Fruit fly (Drosophila melanogaster) whole organism, embryonic: ENCODE measurements around the gene Ugt35E1.
A peak's percentile ranks its signal among the peaks of the same experiment; 100 is the strongest.

Experiments
- Adf1 ChIP-seq: fragments of 200-800 bp; sonication (Bioruptor generic); IDR thresholded peaks from 2 replicates; pipeline ENCODE4 v1.3.6; 2022; ENCODE audit warnings: missing biosample characterization, missing genetic modification characterization
- Antp ChIP-seq: fragments of 200-800 bp; sonication (Bioruptor generic); optimal IDR thresholded peaks from 3 replicates; lab custom pipeline; 2016; ENCODE audit warnings: missing biosample characterization, missing genetic modification characterization
- Asciz ChIP-seq: fragments of 200-800 bp; sonication (Bioruptor generic); optimal IDR thresholded peaks from 2 replicates; lab custom pipeline; 2017; ENCODE audit warnings: missing biosample characterization, mild to moderate bottlenecking, missing genetic modification characterization, missing genetic modification reagents
- Bdp1 ChIP-seq: fragments of 200-800 bp; sonication (Bioruptor generic); optimal IDR thresholded peaks from 3 replicates; lab custom pipeline; 2016; ENCODE audit warnings: missing biosample characterization, missing genetic modification characterization
- CG10274 ChIP-seq: fragments of 200-800 bp; sonication (Bioruptor generic); optimal IDR thresholded peaks from 3 replicates; lab custom pipeline; 2017; ENCODE audit warnings: missing biosample characterization, mild to moderate bottlenecking, missing genetic modification characterization
- CG10654 ChIP-seq: fragments of 200-800 bp; sonication (Bioruptor generic); optimal IDR thresholded peaks from 2 replicates; lab custom pipeline; 2016; ENCODE audit warnings: missing biosample characterization, missing genetic modification characterization
- CG11085 ChIP-seq: fragments of 200-800 bp; sonication (Bioruptor generic); IDR thresholded peaks from 2 replicates; pipeline ENCODE4 v1.3.6; 2022; ENCODE audit warnings: missing biosample characterization, missing genetic modification characterization
- CG11247 ChIP-seq: fragments of 200-800 bp; sonication (Bioruptor generic); IDR thresholded peaks from 2 replicates; pipeline ENCODE4 v1.3.6; 2022; ENCODE audit warnings: missing biosample characterization, missing genetic modification characterization
- CG12299 ChIP-seq: fragments of 200-800 bp; sonication (Bioruptor generic); optimal IDR thresholded peaks from 2 replicates; lab custom pipeline; 2018; ENCODE audit warnings: missing biosample characterization, mild to moderate bottlenecking, missing genetic modification characterization
- CG12391 ChIP-seq: fragments of 200-800 bp; sonication (Bioruptor generic); optimal IDR thresholded peaks from 3 replicates; lab custom pipeline; 2018; ENCODE audit warnings: missing biosample characterization, mild to moderate bottlenecking, missing genetic modification characterization, moderate library complexity
- CG14710 ChIP-seq: fragments of 200-800 bp; sonication (Bioruptor generic); optimal IDR thresholded peaks from 3 replicates; lab custom pipeline; 2019; ENCODE audit warnings: missing biosample characterization, mild to moderate bottlenecking, missing genetic modification characterization, moderate library complexity
- CG17802 ChIP-seq: fragments of 200-800 bp; sonication (Bioruptor generic); optimal IDR thresholded peaks from 2 replicates; lab custom pipeline; 2018; ENCODE audit warnings: missing biosample characterization, mild to moderate bottlenecking, missing genetic modification characterization, moderate library complexity
- CG18262 ChIP-seq: fragments of 200-800 bp; optimal IDR thresholded peaks from 3 replicates; lab custom pipeline; 2019; ENCODE audit warnings: missing biosample characterization, mild to moderate bottlenecking, missing genetic modification characterization, moderate library complexity
- CG2678 ChIP-seq: fragments of 200-800 bp; sonication (Bioruptor generic); optimal IDR thresholded peaks from 3 replicates; lab custom pipeline; 2019; ENCODE audit warnings: missing biosample characterization, mild to moderate bottlenecking, missing genetic modification characterization, moderate library complexity
- CG2712 ChIP-seq: fragments of 200-800 bp; optimal IDR thresholded peaks from 3 replicates; lab custom pipeline; 2019; ENCODE audit warnings: missing biosample characterization, mild to moderate bottlenecking, missing genetic modification characterization, moderate library complexity
- CG31365 ChIP-seq: fragments of 200-800 bp; sonication (Bioruptor generic); optimal IDR thresholded peaks from 2 replicates; lab custom pipeline; 2018; ENCODE audit warnings: missing biosample characterization, mild to moderate bottlenecking, missing genetic modification characterization
- CG32767 ChIP-seq: fragments of 200-800 bp; sonication (Bioruptor generic); IDR thresholded peaks from 2 replicates; pipeline ENCODE4 v1.3.6; 2022; ENCODE audit warnings: missing biosample characterization, missing genetic modification characterization
- CG33557 ChIP-seq: fragments of 200-800 bp; sonication (Bioruptor generic); optimal IDR thresholded peaks from 2 replicates; lab custom pipeline; 2019; ENCODE audit warnings: missing biosample characterization, mild to moderate bottlenecking, missing genetic modification characterization, moderate library complexity
- CG34224 ChIP-seq: fragments of 200-800 bp; sonication (Bioruptor generic); IDR thresholded peaks from 3 replicates; pipeline ENCODE4 v1.3.6; 2022; ENCODE audit warnings: missing biosample characterization, missing genetic modification characterization; ENCODE audit not compliant: partially characterized antibody
- CG3726 ChIP-seq: fragments of 200-800 bp; sonication (Bioruptor generic); IDR thresholded peaks from 3 replicates; pipeline ENCODE4, ENCODE4 v1.3.6; 2022; ENCODE audit warnings: missing biosample characterization, missing genetic modification characterization
- CG4424 ChIP-seq: fragments of 200-800 bp; sonication (Bioruptor generic); optimal IDR thresholded peaks from 3 replicates; lab custom pipeline; 2016; ENCODE audit warnings: missing biosample characterization, missing genetic modification characterization
- CG5180 ChIP-seq: fragments of 200-800 bp; sonication (Bioruptor generic); optimal IDR thresholded peaks from 3 replicates; lab custom pipeline; 2017; ENCODE audit warnings: missing biosample characterization, missing genetic modification characterization, mild to moderate bottlenecking, moderate library complexity, missing genetic modification reagents
- CG6272 ChIP-seq: fragments of 200-800 bp; sonication (Bioruptor generic); IDR thresholded peaks from 2 replicates; pipeline ENCODE4 v1.3.6; 2022; ENCODE audit warnings: missing biosample characterization, missing genetic modification characterization
- CG6683 ChIP-seq: fragments of 200-800 bp; sonication (Bioruptor generic); optimal IDR thresholded peaks from 2 replicates; lab custom pipeline; 2017; ENCODE audit warnings: missing biosample characterization, mild to moderate bottlenecking, missing genetic modification characterization, missing genetic modification reagents
- CG6765 ChIP-seq: fragments of 200-800 bp; sonication (Bioruptor generic); optimal IDR thresholded peaks from 3 replicates; lab custom pipeline; 2017; ENCODE audit warnings: missing biosample characterization, mild to moderate bottlenecking, missing genetic modification characterization
- CG7928 ChIP-seq: fragments of 200-800 bp; sonication (Bioruptor generic); optimal IDR thresholded peaks from 2 replicates; lab custom pipeline; 2017; ENCODE audit warnings: missing biosample characterization, mild to moderate bottlenecking, missing genetic modification characterization
- CG7987 ChIP-seq: fragments of 200-800 bp; sonication (Bioruptor generic); optimal IDR thresholded peaks from 2 replicates; lab custom pipeline; 2018; ENCODE audit warnings: missing biosample characterization, mild to moderate bottlenecking, missing genetic modification characterization, moderate library complexity
- CG8478 ChIP-seq: fragments of >200 bp; optimal IDR thresholded peaks from 2 replicates; lab custom pipeline; 2018
- CG9215 ChIP-seq: fragments of 200-800 bp; sonication (Bioruptor generic); IDR thresholded peaks from 2 replicates; pipeline ENCODE4 v1.3.6; 2022; ENCODE audit warnings: missing biosample characterization, missing genetic modification characterization
- CG9932 ChIP-seq: fragments of 200-800 bp; sonication (Bioruptor generic); IDR thresholded peaks from 2 replicates; pipeline ENCODE4 v1.3.6; 2022; ENCODE audit warnings: missing biosample characterization, missing genetic modification characterization
- Camta ChIP-seq: fragments of 200-800 bp; sonication (Bioruptor generic); optimal IDR thresholded peaks from 2 replicates; lab custom pipeline; 2016; ENCODE audit warnings: missing biosample characterization, missing genetic modification characterization
- D19A ChIP-seq: fragments of 200-800 bp; optimal IDR thresholded peaks from 3 replicates; lab custom pipeline; 2019; ENCODE audit warnings: missing biosample characterization, mild to moderate bottlenecking, missing genetic modification characterization, moderate library complexity
- Dbx ChIP-seq: fragments of 200-800 bp; sonication (Bioruptor generic); IDR thresholded peaks from 3 replicates; pipeline ENCODE4 v1.3.6; 2022; ENCODE audit warnings: missing biosample characterization, missing genetic modification characterization
- Dll ChIP-seq: fragments of 200-800 bp; sonication (Bioruptor generic); IDR thresholded peaks from 4 replicates; pipeline ENCODE4 v1.3.6; 2022; ENCODE audit warnings: missing biosample characterization, missing genetic modification characterization; ENCODE audit not compliant: partially characterized antibody
- Ets65A ChIP-seq: fragments of 200-800 bp; sonication (Bioruptor generic); peaks from one replicate; lab custom pipeline; 2016; ENCODE audit warnings: missing biosample characterization, missing genetic modification characterization
- HHEX ChIP-seq: fragments of 200-800 bp; sonication (Bioruptor generic); optimal IDR thresholded peaks from 3 replicates; lab custom pipeline; 2017; ENCODE audit warnings: missing biosample characterization, mild to moderate bottlenecking, missing genetic modification characterization, missing genetic modification reagents
- HLH54F ChIP-seq: fragments of 200-800 bp; sonication (Bioruptor generic); optimal IDR thresholded peaks from 3 replicates; lab custom pipeline; 2016; ENCODE audit warnings: missing biosample characterization, missing genetic modification characterization
- Jarid2 ChIP-seq: fragments of 200-800 bp; sonication (Bioruptor generic); optimal IDR thresholded peaks from 3 replicates; lab custom pipeline; 2017; ENCODE audit warnings: mild to moderate bottlenecking, missing biosample characterization, missing genetic modification reagents, missing genetic modification characterization
- MESR4 ChIP-seq: fragments of 200-800 bp; sonication (Bioruptor generic); optimal IDR thresholded peaks from 2 replicates; lab custom pipeline; 2018; ENCODE audit warnings: missing biosample characterization, mild to moderate bottlenecking, missing genetic modification characterization, moderate library complexity
- NC2α ChIP-seq: fragments of 200-800 bp; sonication (Bioruptor generic); optimal IDR thresholded peaks from 2 replicates; lab custom pipeline; 2016; ENCODE audit warnings: missing biosample characterization, missing genetic modification characterization
- NFAT ChIP-seq: fragments of 200-800 bp; sonication (Bioruptor generic); IDR thresholded peaks from 2 replicates; pipeline ENCODE4 v1.3.6; 2022; ENCODE audit warnings: missing biosample characterization, missing genetic modification characterization
- PHDP ChIP-seq: fragments of 200-800 bp; sonication (Bioruptor generic); optimal IDR thresholded peaks from 3 replicates; lab custom pipeline; 2018; ENCODE audit warnings: missing biosample characterization, mild to moderate bottlenecking, missing genetic modification characterization, moderate library complexity
- Sox100B ChIP-seq: fragments of 200-800 bp; sonication (Bioruptor generic); optimal IDR thresholded peaks from 3 replicates; lab custom pipeline; 2018; ENCODE audit warnings: missing biosample characterization, mild to moderate bottlenecking, missing genetic modification characterization
- Stat92E ChIP-seq, 3 experiments: fragments of >200 bp in 2 of 3; fragments of 200-800 bp in 1 of 3; sonication (Bioruptor generic) in 1 of 3; optimal IDR thresholded peaks; 2 replicates each; lab custom pipeline; 2017 to 2019; ENCODE audit warnings: missing biosample characterization in 3 of 3, missing genetic modification characterization in 3 of 3, mild to moderate bottlenecking in 1 of 3, moderate library complexity in 1 of 3
- Trl ChIP-seq, 3 experiments: fragments of >200 bp in 2 of 3; fragments of 200-800 bp in 1 of 3; sonication (Bioruptor generic) in 1 of 3; optimal IDR thresholded peaks; 2 replicates in 1 of 3; 3 replicates in 2 of 3; lab custom pipeline; 2016 to 2017; ENCODE audit warnings: missing biosample characterization in 1 of 3, missing genetic modification characterization in 1 of 3
- gce ChIP-seq: fragments of 200-800 bp; sonication (Bioruptor generic); IDR thresholded peaks from 3 replicates; pipeline ENCODE4 v1.3.6; 2022; ENCODE audit warnings: missing biosample characterization, missing genetic modification characterization
- hkb ChIP-seq, 2 experiments: fragments of 200-800 bp in 1 of 2; fragments of >200 bp in 1 of 2; sonication (Bioruptor generic) in 1 of 2; IDR thresholded peaks in 1 of 2; optimal IDR thresholded peaks in 1 of 2; 2 replicates each; pipeline versions ENCODE4 v1.3.6 to Lab custom; 2017 to 2022; ENCODE audit warnings: missing biosample characterization in 1 of 2, missing genetic modification characterization in 1 of 2
- trh ChIP-seq: fragments of 200-800 bp; sonication (Bioruptor generic); optimal IDR thresholded peaks from 2 replicates; lab custom pipeline; 2016; ENCODE audit warnings: missing biosample characterization, missing genetic modification characterization
- unpg ChIP-seq: fragments of 200-800 bp; sonication (Bioruptor generic); optimal IDR thresholded peaks from 3 replicates; lab custom pipeline; 2018; ENCODE audit warnings: missing biosample characterization, mild to moderate bottlenecking, missing genetic modification characterization, moderate library complexity

Gene Ugt35E1

DNA sequence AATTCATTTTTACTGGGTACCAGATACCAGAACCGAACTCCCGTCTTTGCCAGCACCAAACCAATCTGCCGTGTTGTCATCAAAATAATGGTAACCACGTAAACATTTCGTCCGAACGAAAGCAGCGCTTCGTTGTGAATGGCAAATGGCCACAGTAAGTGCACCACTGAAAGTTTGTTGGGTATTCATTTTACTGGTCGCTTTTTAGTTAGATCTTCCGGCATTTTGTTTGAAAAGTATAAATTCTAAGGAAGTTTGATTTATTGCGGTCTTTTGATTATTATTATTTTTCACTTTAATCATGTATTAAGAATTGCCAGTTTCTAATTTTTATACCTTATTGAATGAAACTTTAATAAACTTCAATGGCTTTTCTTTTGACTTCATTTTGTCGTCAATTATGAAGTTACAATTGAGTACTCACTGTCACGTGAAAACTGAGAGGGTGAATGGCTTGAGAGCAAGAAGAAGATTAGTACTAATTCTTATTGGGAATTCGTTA is 48.6 kb upstream of the Ugt35E1 start, which contains the start of gene ZnT86D (continued):
- TF ChIP-seq CG12391 (tag; lab: Kevin White, UChicago) = peak; percentile 75
- TF ChIP-seq CG14710 (tag; lab: Kevin White, UChicago) = peak; percentile 86
- TF ChIP-seq Trl (optimal IDR thresholded peaks at IDR 0.05; lab: Kevin White, UChicago) = no peak
- no peak for TF ChIP-seq Trl (GFP tag; optimal IDR thresholded peaks at IDR 0.05; lab: Kevin White, UChicago)
- TF ChIP-seq CG11247 (GFP tag; lab: Robert Waterston, UW) = no peak
- peak; percentile 37 for TF ChIP-seq CG4424 (GFP tag; lab: Kevin White, UChicago)
- peak; percentile 97 for TF ChIP-seq Ets65A
- TF ChIP-seq Sox100B (GFP tag; lab: Kevin White, UChicago) = peak; percentile 72
- peak; percentile 49 for TF ChIP-seq Antp (GFP tag; lab: Kevin White, UChicago)
- peak; percentile 4 for TF ChIP-seq CG7987 (GFP tag; lab: Kevin White, UChicago)
- no peak for TF ChIP-seq Stat92E (GFP tag; optimal IDR thresholded peaks at IDR 0.05; lab: Kevin White, UChicago)
- TF ChIP-seq CG10274 (GFP tag; lab: Kevin White, UChicago) = no peak
- peak; percentile 36 for TF ChIP-seq CG5180
- peak; percentile 55 for TF ChIP-seq MESR4 (GFP tag; lab: Kevin White, UChicago)
- no peak for TF ChIP-seq CG31365
- no peak for TF ChIP-seq CG17802 (tag; lab: Kevin White, UChicago)
- peak; percentile 5 for TF ChIP-seq Asciz
- TF ChIP-seq CG11085 (GFP tag; lab: Robert Waterston, UW) = no peak
- peak; percentile 58 for TF ChIP-seq unpg (GFP tag; lab: Kevin White, UChicago)
- TF ChIP-seq hkb (optimal IDR thresholded peaks at IDR 0.05; lab: Kevin White, UChicago) = no peak
- 0 out of 2 replicates have a peak, but pooled peaks have one; percentile 6 for TF ChIP-seq hkb (GFP tag; IDR thresholded peaks at IDR 0.05; lab: Robert Waterston, UW)
- no peak for TF ChIP-seq CG8478 (lab: Kevin White, UChicago)
- TF ChIP-seq CG6272 (GFP tag; lab: Robert Waterston, UW) = no peak
- TF ChIP-seq CG18262 (tag; lab: Kevin White, UChicago) = peak; percentile 69
- TF ChIP-seq CG9215 = peak; percentile 73
- no peak for TF ChIP-seq trh (GFP tag; lab: Kevin White, UChicago)
- no peak for TF ChIP-seq Adf1 (GFP tag; lab: Robert Waterston, UW)
- no peak for TF ChIP-seq Bdp1
- no peak for TF ChIP-seq CG32767 (GFP tag; lab: Robert Waterston, UW)
- no peak for TF ChIP-seq gce (GFP tag; lab: Robert Waterston, UW)
- TF ChIP-seq CG2678 (tag; lab: Kevin White, UChicago) = peak; percentile 83
- no peak for TF ChIP-seq CG3726 (GFP tag; lab: Robert Waterston, UW)
- TF ChIP-seq NC2α (GFP tag; lab: Kevin White, UChicago) = no peak
- TF ChIP-seq HHEX (GFP tag; lab: Kevin White, UChicago) = peak; percentile 33
- peak; percentile 75 for TF ChIP-seq HLH54F (GFP tag; lab: Kevin White, UChicago)
- TF ChIP-seq CG33557 (GFP tag; lab: Kevin White, UChicago) = peak; percentile 55
- no peak for TF ChIP-seq NFAT (GFP tag; lab: Robert Waterston, UW)
- no peak for TF ChIP-seq CG34224 (GFP tag; lab: Robert Waterston, UW)
- TF ChIP-seq CG9932 = peak; percentile 77
- TF ChIP-seq CG2712 = peak; percentile 78
- TF ChIP-seq Dbx = peak; percentile 58; the same call in 2 of the 3 replicates
- no peak for TF ChIP-seq CG6765 (GFP tag; lab: Kevin White, UChicago)
- TF ChIP-seq CG10654 (GFP tag; lab: Kevin White, UChicago) = peak; percentile 39
- TF ChIP-seq CG6683 (GFP tag; lab: Kevin White, UChicago) = peak; percentile 22
- no peak for TF ChIP-seq CG7928 (GFP tag; lab: Kevin White, UChicago)
- TF ChIP-seq Jarid2 = no peak
- TF ChIP-seq D19A (tag; lab: Kevin White, UChicago) = peak; percentile 60
- TF ChIP-seq Dll = no peak
- peak; percentile 35 for TF ChIP-seq Camta
- TF ChIP-seq PHDP (tag; lab: Kevin White, UChicago) = peak; percentile 69
- peak; percentile 36 for TF ChIP-seq CG12299
